Worm (Caenorhabditis elegans) whole organism, mixed stage, embryonic: ENCODE results near the gene C42D4.18.

Source experiments
- M03D4.4 ChIP-seq: sonication (generic microtip); optimal IDR thresholded peaks from 2 replicates; lab custom pipeline; 2017; ENCODE audit warnings: mild to moderate bottlenecking, missing genetic modification characterization, missing compliant biosample characterization
- bed-3 ChIP-seq: fragments of 200-800 bp; sonication (Bioruptor generic); optimal IDR thresholded peaks from 3 replicates; lab custom pipeline; 2018; ENCODE audit warnings: mild to moderate bottlenecking, missing genetic modification characterization, moderate library complexity, missing compliant biosample characterization
- ceh-39 ChIP-seq: fragments of 150-350 bp; optimal IDR thresholded peaks from 2 replicates; lab custom pipeline; 2014; ENCODE audit warnings: missing biosample characterization, missing genetic modification characterization
- ceh-43 ChIP-seq: fragments of 200-800 bp; sonication (Bioruptor generic); optimal IDR thresholded peaks from 2 replicates; lab custom pipeline; 2018; ENCODE audit warnings: mild to moderate bottlenecking, missing genetic modification characterization, moderate library complexity, missing compliant biosample characterization
- ceh-83 ChIP-seq: fragments of 200-800 bp; sonication (Bioruptor generic); optimal IDR thresholded peaks from 2 replicates; lab custom pipeline; 2018; ENCODE audit warnings: mild to moderate bottlenecking, missing genetic modification characterization, missing compliant biosample characterization
- ces-1 ChIP-seq: fragments of 150-350 bp; optimal IDR thresholded peaks from 2 replicates; lab custom pipeline; 2014; ENCODE audit warnings: missing biosample characterization, missing genetic modification reagents, missing genetic modification characterization
- cnd-1 ChIP-seq: fragments of 200-800 bp; sonication (Bioruptor generic); optimal IDR thresholded peaks from 2 replicates; lab custom pipeline; 2018; ENCODE audit warnings: mild to moderate bottlenecking, missing genetic modification characterization, missing compliant biosample characterization
- drap-1 ChIP-seq: fragments of 200-800 bp; sonication (Bioruptor generic); optimal IDR thresholded peaks from 3 replicates; lab custom pipeline; 2018; ENCODE audit warnings: mild to moderate bottlenecking, missing genetic modification characterization, missing compliant biosample characterization
- elt-1 ChIP-seq: sonication (generic microtip); optimal IDR thresholded peaks from 2 replicates; lab custom pipeline; 2017; ENCODE audit warnings: missing genetic modification characterization, mild to moderate bottlenecking, missing compliant biosample characterization, antibody characterized with exemption, moderate library complexity, borderline replicate concordance; ENCODE audit not compliant: insufficient read depth
- elt-3 ChIP-seq: fragments of 150-350 bp; optimal IDR thresholded peaks from 2 replicates; lab custom pipeline; 2014; ENCODE audit warnings: missing biosample characterization, missing genetic modification characterization
- flh-1 ChIP-seq: fragments of 200-800 bp; sonication (Bioruptor generic); optimal IDR thresholded peaks from 2 replicates; lab custom pipeline; 2018; ENCODE audit warnings: mild to moderate bottlenecking, missing genetic modification characterization, moderate library complexity, missing compliant biosample characterization
- ham-2 ChIP-seq: fragments of 200-800 bp; sonication (Bioruptor generic); optimal IDR thresholded peaks from 2 replicates; lab custom pipeline; 2018; ENCODE audit warnings: mild to moderate bottlenecking, missing genetic modification characterization, missing compliant biosample characterization
- hlh-1 ChIP-seq: fragments of 150-350 bp; optimal IDR thresholded peaks from 2 replicates; lab custom pipeline; 2014; ENCODE audit warnings: missing biosample characterization, missing genetic modification reagents, missing genetic modification characterization
- lin-13 ChIP-seq: fragments of 150-350 bp; optimal IDR thresholded peaks from 2 replicates; lab custom pipeline; 2014; ENCODE audit warnings: missing biosample characterization, missing genetic modification characterization
- lin-32 ChIP-seq: fragments of 200-800 bp; sonication (Bioruptor generic); optimal IDR thresholded peaks from 2 replicates; lab custom pipeline; 2018; ENCODE audit warnings: mild to moderate bottlenecking, missing genetic modification characterization, missing compliant biosample characterization
- lsy-2 ChIP-seq: fragments of 150-350 bp; optimal IDR thresholded peaks from 2 replicates; lab custom pipeline; 2014; ENCODE audit warnings: missing biosample characterization, missing genetic modification characterization
- mab-5 ChIP-seq: fragments of 150-350 bp; optimal IDR thresholded peaks from 2 replicates; lab custom pipeline; 2014; ENCODE audit warnings: missing biosample characterization, missing genetic modification characterization
- mep-1 ChIP-seq: fragments of 150-350 bp; optimal IDR thresholded peaks from 2 replicates; lab custom pipeline; 2017; ENCODE audit warnings: missing biosample characterization, missing genetic modification reagents, missing genetic modification characterization, inconsistent platforms
- nhr-12 ChIP-seq: fragments of 150-350 bp; optimal IDR thresholded peaks from 2 replicates; lab custom pipeline; 2014; ENCODE audit warnings: missing biosample characterization, missing genetic modification characterization
- nhr-2 ChIP-seq: fragments of 150-350 bp; optimal IDR thresholded peaks from 2 replicates; lab custom pipeline; 2014; ENCODE audit warnings: missing biosample characterization, missing genetic modification characterization
- nhr-237 ChIP-seq: fragments of 150-350 bp; optimal IDR thresholded peaks from 2 replicates; lab custom pipeline; 2014; ENCODE audit warnings: missing biosample characterization, missing genetic modification characterization
- nhr-28 ChIP-seq: fragments of 150-350 bp; optimal IDR thresholded peaks from 2 replicates; lab custom pipeline; 2014; ENCODE audit warnings: missing biosample characterization, missing genetic modification characterization
- nhr-76 ChIP-seq: sonication (generic microtip); optimal IDR thresholded peaks from 2 replicates; lab custom pipeline; 2017; ENCODE audit warnings: missing biosample characterization, missing genetic modification characterization
- sem-2 ChIP-seq: fragments of 200-800 bp; sonication (Bioruptor generic); optimal IDR thresholded peaks from 2 replicates; lab custom pipeline; 2018; ENCODE audit warnings: mild to moderate bottlenecking, missing genetic modification characterization, missing compliant biosample characterization
- snpc-4 ChIP-seq: fragments of 150-350 bp; optimal IDR thresholded peaks from 2 replicates; lab custom pipeline; 2014; ENCODE audit warnings: missing biosample characterization, missing genetic modification characterization
- tbx-8 ChIP-seq: fragments of 200-800 bp; sonication (Bioruptor generic); optimal IDR thresholded peaks from 2 replicates; lab custom pipeline; 2018; ENCODE audit warnings: mild to moderate bottlenecking, missing genetic modification characterization, moderate library complexity, missing compliant biosample characterization
- unc-39 ChIP-seq: fragments of 150-350 bp; optimal IDR thresholded peaks from 2 replicates; lab custom pipeline; 2014; ENCODE audit warnings: missing biosample characterization, missing genetic modification characterization
- unc-62 ChIP-seq: fragments of 150-350 bp; optimal IDR thresholded peaks from 2 replicates; lab custom pipeline; 2014; ENCODE audit warnings: missing biosample characterization, missing genetic modification reagents, missing genetic modification characterization
- zip-8 ChIP-seq: fragments of 150-350 bp; optimal IDR thresholded peaks from 2 replicates; lab custom pipeline; 2014; ENCODE audit warnings: missing biosample characterization, missing genetic modification characterization

C42D4.18 gene

ce11 chrIV:7165723-7166122 is 860 bp upstream of the C42D4.18 start, which contains the start of gene rpc-1:
rpc-1 (minus strand) TSS chrIV:7165748.
- no peak for TF ChIP-seq drap-1 (GFP tag; lab: Kevin White, UChicago)
- TF ChIP-seq elt-1: no peak
- peak; percentile 33 for TF ChIP-seq lsy-2 (tag; lab: Kevin White, UChicago)
- TF ChIP-seq flh-1 (GFP tag; lab: Kevin White, UChicago): no peak
- peak; percentile 10 for TF ChIP-seq elt-3 (tag; lab: Kevin White, UChicago)

- TF ChIP-seq M03D4.4 (no peak), sem-2 (no peak), flh-1 (GFP tag; lab: Kevin White, UChicago) (no peak), ham-2 (GFP tag; lab: Kevin White, UChicago) (no peak), lin-32 (GFP tag; lab: Kevin White, UChicago) (no peak), mep-1 (tag; lab: Kevin White, UChicago) (no peak), ceh-43 (GFP tag; lab: Kevin White, UChicago) (no peak), ces-1 (GFP tag; lab: Kevin White, UChicago) (no peak), ceh-83 (no peak), lsy-2 (tag; lab: Kevin White, UChicago) (peak; percentile 29), snpc-4 (tag; lab: Kevin White, UChicago) (no peak), zip-8 (tag; lab: Kevin White, UChicago) (no peak), lin-13 (tag; lab: Kevin White, UChicago) (peak; percentile 4), nhr-2 (tag; lab: Kevin White, UChicago) (no peak), hlh-1 (no peak), ceh-39 (tag; lab: Kevin White, UChicago) (peak; percentile 56), nhr-76 (tag; lab: Kevin White, UChicago) (no peak), bed-3 (GFP tag; lab: Kevin White, UChicago) (no peak), drap-1 (GFP tag; lab: Kevin White, UChicago) (no peak), nhr-28 (tag; lab: Kevin White, UChicago) (no peak), cnd-1 (tag; lab: Kevin White, UChicago) (peak; percentile 55), tbx-8 (GFP tag; lab: Kevin White, UChicago) (no peak), nhr-237 (tag; lab: Kevin White, UChicago) (no peak), elt-3 (tag; lab: Kevin White, UChicago) (no peak), unc-62 (GFP tag; lab: Kevin White, UChicago) (no peak)
These were observed 1.6 kb downstream of the C42D4.18 start, which contains the start of gene skr-16 for ce11 chrIV:7167983-7168760. skr-16 (plus strand) TSS chrIV:7168710.

DNA sequence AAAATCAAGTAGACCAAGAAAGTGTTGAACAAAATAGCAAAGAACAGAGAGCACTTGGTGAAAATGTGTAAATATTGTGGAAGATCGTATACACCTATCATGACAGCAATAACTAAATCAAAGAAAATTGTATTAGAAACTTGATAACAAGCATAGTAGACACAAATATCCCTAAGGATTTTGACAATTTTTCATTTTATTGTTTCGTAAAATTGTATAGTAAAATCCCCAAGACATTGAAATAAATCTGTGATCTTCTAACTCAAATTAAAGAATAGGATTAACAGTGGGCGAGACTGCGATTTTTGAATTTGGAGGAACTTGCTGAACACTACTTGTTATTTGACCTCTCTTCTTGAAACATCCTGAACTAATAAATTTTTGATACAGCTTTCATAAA is 4.6 kb downstream of the C42D4.18 start, which contains the start of gene str-220:
TSS of gene str-220 (minus strand) at position 101 of the 400 bp plus-strand sequence.
- no peak for TF ChIP-seq elt-3 (tag; lab: Kevin White, UChicago)
- TF ChIP-seq zip-8 (tag; lab: Kevin White, UChicago): no peak
- no peak for TF ChIP-seq lin-13 (tag; lab: Kevin White, UChicago)
- TF ChIP-seq bed-3 (GFP tag; lab: Kevin White, UChicago): no peak
- TF ChIP-seq ceh-43 (GFP tag; lab: Kevin White, UChicago): no peak
- TF ChIP-seq M03D4.4: no peak
- no peak for TF ChIP-seq nhr-2 (tag; lab: Kevin White, UChicago)

DNA sequence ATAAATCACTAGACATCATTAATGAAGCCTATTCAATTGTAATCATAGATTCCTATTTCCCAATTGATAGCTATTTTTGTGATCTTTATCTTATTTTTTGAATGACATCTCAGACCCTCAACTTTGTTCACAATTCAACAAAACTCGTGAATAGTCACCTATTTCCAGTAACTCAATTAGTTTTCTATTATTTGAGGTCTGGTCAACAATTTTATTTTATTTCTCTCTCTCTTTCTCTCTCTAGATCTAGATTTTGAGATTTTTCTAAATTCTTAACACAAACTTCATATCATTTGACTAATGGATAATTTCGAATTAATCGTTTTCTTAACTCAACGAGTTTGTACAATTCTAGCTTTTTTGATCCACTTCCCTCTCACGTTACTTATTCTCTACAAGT is 6.9 kb downstream of the C42D4.18 start, which contains the start of gene str-1:
TSS of gene str-1 (plus strand) at position 301 of the 400 bp plus-strand sequence.
- TF ChIP-seq nhr-12: no peak
- TF ChIP-seq ces-1 (GFP tag; lab: Kevin White, UChicago): no peak
- no peak for TF ChIP-seq snpc-4 (tag; lab: Kevin White, UChicago)
- no peak for TF ChIP-seq lin-13 (tag; lab: Kevin White, UChicago)
- no peak for TF ChIP-seq nhr-2 (tag; lab: Kevin White, UChicago)
- TF ChIP-seq hlh-1: no peak
- TF ChIP-seq lsy-2 (tag; lab: Kevin White, UChicago): no peak
- no peak for TF ChIP-seq ceh-39 (tag; lab: Kevin White, UChicago)
- no peak for TF ChIP-seq M03D4.4
- no peak for TF ChIP-seq nhr-76 (tag; lab: Kevin White, UChicago)
- TF ChIP-seq zip-8 (tag; lab: Kevin White, UChicago): no peak
- TF ChIP-seq ceh-43 (GFP tag; lab: Kevin White, UChicago): no peak
- TF ChIP-seq mab-5: no peak
- no peak for TF ChIP-seq elt-3 (tag; lab: Kevin White, UChicago)
- TF ChIP-seq ham-2 (GFP tag; lab: Kevin White, UChicago): no peak
- TF ChIP-seq unc-39: no peak
- TF ChIP-seq bed-3 (GFP tag; lab: Kevin White, UChicago): no peak
